Worm (Caenorhabditis elegans) whole organism, L2 larva: ENCODE data around the gene C50F7.6.

ENCODE experiments used
- alr-1 ChIP-seq: fragments of 150-350 bp; optimal IDR thresholded peaks from 2 replicates; lab custom pipeline; 2014; ENCODE audit warnings: missing biosample characterization, missing genetic modification characterization
- ceh-82 ChIP-seq: fragments of 150-350 bp; optimal IDR thresholded peaks from 2 replicates; lab custom pipeline; 2014; ENCODE audit warnings: missing biosample characterization, missing genetic modification characterization
- dmd-4 ChIP-seq: sonication (generic microtip); optimal IDR thresholded peaks from 2 replicates; lab custom pipeline; 2017; ENCODE audit warnings: missing biosample characterization, missing genetic modification characterization
- lin-11 ChIP-seq: fragments of 150-350 bp; sonication (generic microtip); optimal IDR thresholded peaks from 2 replicates; lab custom pipeline; 2014; ENCODE audit warnings: missing biosample characterization, missing genetic modification characterization, inconsistent platforms, mixed read lengths
- lin-39 ChIP-seq: fragments of 150-350 bp; optimal IDR thresholded peaks from 2 replicates; lab custom pipeline; 2014; ENCODE audit warnings: missing biosample characterization, missing genetic modification reagents, missing genetic modification characterization
- nhr-11 ChIP-seq: fragments of 150-350 bp; optimal IDR thresholded peaks from 2 replicates; lab custom pipeline; 2014; ENCODE audit warnings: missing biosample characterization, missing genetic modification characterization
- nhr-237 ChIP-seq: fragments of 150-350 bp; optimal IDR thresholded peaks from 2 replicates; lab custom pipeline; 2014; ENCODE audit warnings: missing biosample characterization, missing genetic modification characterization
- nhr-25 ChIP-seq: fragments of 150-350 bp; sonication (generic microtip); optimal IDR thresholded peaks from 3 replicates; lab custom pipeline; 2014; ENCODE audit warnings: missing biosample characterization, missing genetic modification characterization
- skn-1 ChIP-seq: sonication (generic microtip); optimal IDR thresholded peaks from 2 replicates; lab custom pipeline; 2017; ENCODE audit warnings: missing biosample characterization, missing genetic modification characterization
- unc-39 ChIP-seq: fragments of 150-350 bp; optimal IDR thresholded peaks from 2 replicates; lab custom pipeline; 2014; ENCODE audit warnings: missing biosample characterization, missing genetic modification characterization
- unc-55 ChIP-seq: fragments of 150-350 bp; sonication (generic microtip); optimal IDR thresholded peaks from 3 replicates; lab custom pipeline; 2014; ENCODE audit warnings: missing biosample characterization, missing genetic modification reagents, missing genetic modification characterization
- unc-62 ChIP-seq: fragments of 150-350 bp; optimal IDR thresholded peaks from 2 replicates; lab custom pipeline; 2014; ENCODE audit warnings: missing biosample characterization, missing genetic modification reagents, missing genetic modification characterization
- zag-1 ChIP-seq: fragments of 150-350 bp; optimal IDR thresholded peaks from 2 replicates; lab custom pipeline; 2014; ENCODE audit warnings: missing biosample characterization, missing genetic modification characterization
- ztf-11 ChIP-seq: sonication (generic microtip); optimal IDR thresholded peaks from 2 replicates; lab custom pipeline; 2017; ENCODE audit warnings: missing biosample characterization, missing genetic modification characterization

ce11 chrIV:7712252-7712651, 10.7 kb downstream of the C50F7.6 start:
- TF ChIP-seq dmd-4 (tag; lab: Kevin White, UChicago), result no peak
- no peak for TF ChIP-seq unc-62 (GFP tag; lab: Kevin White, UChicago)
- no peak for TF ChIP-seq unc-55
- TF ChIP-seq ztf-11, result no peak
- no peak for TF ChIP-seq lin-39 (tag; lab: Kevin White, UChicago)
- TF ChIP-seq unc-39 (tag; lab: Kevin White, UChicago), result no peak
- no peak for TF ChIP-seq alr-1
- no peak for TF ChIP-seq zag-1 (tag; lab: Kevin White, UChicago)
- TF ChIP-seq nhr-11 (tag; lab: Kevin White, UChicago), result no peak
- no peak for TF ChIP-seq lin-11 (tag; lab: Kevin White, UChicago)
- TF ChIP-seq nhr-25 (tag; lab: Kevin White, UChicago), result no peak
- TF ChIP-seq nhr-237 (tag; lab: Kevin White, UChicago), result no peak
- TF ChIP-seq ceh-82 (tag; lab: Kevin White, UChicago), result no peak
- TF ChIP-seq skn-1, result no peak
